Worm (Caenorhabditis elegans) whole organism, L1 larva: ENCODE data around the gene eftu-2.

Source experiments
- blmp-1 ChIP-seq: fragments of 150-350 bp; optimal IDR thresholded peaks from 2 replicates; lab custom pipeline; 2014; ENCODE audit warnings: missing biosample characterization, missing genetic modification characterization
- ceh-63 ChIP-seq: fragments of 200-800 bp; sonication (Bioruptor generic); optimal IDR thresholded peaks from 2 replicates; lab custom pipeline; 2018; ENCODE audit warnings: mild to moderate bottlenecking, missing genetic modification characterization, missing compliant biosample characterization
- fkh-8 ChIP-seq: sonication (generic microtip); optimal IDR thresholded peaks from 2 replicates; lab custom pipeline; 2016; ENCODE audit warnings: mild to moderate bottlenecking, missing genetic modification characterization, missing compliant biosample characterization
- sup-37 ChIP-seq: fragments of 200-800 bp; sonication (Bioruptor generic); optimal IDR thresholded peaks from 2 replicates; lab custom pipeline; 2018; ENCODE audit warnings: mild to moderate bottlenecking, missing genetic modification characterization, missing compliant biosample characterization
- unc-130 ChIP-seq: fragments of 150-350 bp; optimal IDR thresholded peaks from 2 replicates; lab custom pipeline; 2017; ENCODE audit warnings: missing biosample characterization, missing genetic modification characterization, inconsistent platforms

eftu-2 gene

ce11 chrIII:6056179-6056578, 46.8 kb downstream of the eftu-2 start:
- TF ChIP-seq unc-130 (tag; lab: Kevin White, UChicago) (no peak), ceh-63 (GFP tag; lab: Kevin White, UChicago) (no peak), blmp-1 (tag; lab: Kevin White, UChicago) (no peak)

ce11 chrIII:6056770-6057169, 47.4 kb downstream of the eftu-2 start, which contains the start of gene clc-10:
TSS of gene clc-10 (plus strand) at chrIII:6057070.
- TF ChIP-seq fkh-8 (tag; lab: Kevin White, UChicago) (no peak), sup-37 (GFP tag; lab: Kevin White, UChicago) (no peak)
